Worm (Caenorhabditis elegans): ENCODE data around the gene cubn-1.

cubn-1 gene

DNA sequence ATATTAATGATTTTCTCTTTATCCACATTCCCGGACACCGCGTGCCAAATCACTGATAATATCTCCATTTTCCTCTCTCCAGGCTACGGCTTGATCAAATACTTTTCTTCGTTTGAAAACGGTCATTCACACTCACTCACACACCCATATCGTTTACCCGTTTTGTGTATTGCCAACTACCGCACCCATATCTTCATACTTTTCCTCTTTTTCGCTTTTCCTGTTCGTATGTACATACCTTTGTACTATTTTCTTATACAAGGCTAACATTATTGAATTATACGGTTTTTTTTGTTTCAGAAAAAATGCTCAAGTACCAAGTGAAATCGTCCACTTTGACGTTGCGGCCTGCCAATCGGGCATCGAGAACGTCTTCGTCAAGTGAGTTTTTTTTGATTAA is 56.8 kb downstream of the cubn-1 start, which contains the start of gene W05B10.4:
TSS of gene W05B10.4 (plus strand) at position 301 of the 400 bp plus-strand sequence.
- no peak for TF ChIP-seq nhr-28 (tag; optimal IDR thresholded peaks at IDR 0.05)
- TF ChIP-seq aly-2 (tag; optimal IDR thresholded peaks at IDR 0.05) = no peak
- TF ChIP-seq nhr-11 (tag; optimal IDR thresholded peaks at IDR 0.05) = no peak
- TF ChIP-seq skn-1 (tag; optimal IDR thresholded peaks at IDR 0.05) = no peak

DNA sequence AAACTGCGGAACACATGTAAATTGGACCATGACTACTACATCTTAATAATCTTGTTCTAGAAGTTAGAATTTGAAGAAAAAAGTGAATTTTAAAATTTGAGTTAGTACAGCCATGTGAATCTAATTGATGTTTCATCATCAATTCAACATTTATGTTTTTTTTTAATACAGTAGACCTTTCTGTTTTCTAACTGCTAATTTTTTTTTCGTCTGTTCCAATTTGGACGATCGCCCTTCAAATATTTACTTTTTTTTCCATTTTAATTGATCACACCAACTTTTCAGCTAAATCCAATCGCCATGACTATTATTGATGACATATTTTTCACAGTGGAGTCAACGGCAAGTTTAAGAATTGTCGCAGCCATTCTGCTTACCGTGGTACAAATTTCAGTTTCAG is 59.5 kb downstream of the cubn-1 start, which contains the start of gene srx-116:
TSS of gene srx-116 (plus strand) at position 301 of the 400 bp plus-strand sequence.
- TF ChIP-seq tbx-2 (tag; optimal IDR thresholded peaks at IDR 0.05) = no peak
- no peak for TF ChIP-seq nhr-77 (tag; optimal IDR thresholded peaks at IDR 0.05)
- no peak for TF ChIP-seq R02D3.7 (tag; optimal IDR thresholded peaks at IDR 0.05)
- no peak for TF ChIP-seq nhr-12 (tag; optimal IDR thresholded peaks at IDR 0.05)
- no peak for TF ChIP-seq unc-62 (GFP tag; optimal IDR thresholded peaks at IDR 0.05)
- TF ChIP-seq mdl-1 (tag; optimal IDR thresholded peaks at IDR 0.05) = no peak
- TF ChIP-seq fos-1 (tag; optimal IDR thresholded peaks at IDR 0.05) = no peak
- TF ChIP-seq zag-1 (tag; optimal IDR thresholded peaks at IDR 0.05) = no peak
- TF ChIP-seq ama-1 (optimal IDR thresholded peaks at IDR 0.05) = no peak
- no peak for TF ChIP-seq egl-5 (tag; optimal IDR thresholded peaks at IDR 0.05)

DNA sequence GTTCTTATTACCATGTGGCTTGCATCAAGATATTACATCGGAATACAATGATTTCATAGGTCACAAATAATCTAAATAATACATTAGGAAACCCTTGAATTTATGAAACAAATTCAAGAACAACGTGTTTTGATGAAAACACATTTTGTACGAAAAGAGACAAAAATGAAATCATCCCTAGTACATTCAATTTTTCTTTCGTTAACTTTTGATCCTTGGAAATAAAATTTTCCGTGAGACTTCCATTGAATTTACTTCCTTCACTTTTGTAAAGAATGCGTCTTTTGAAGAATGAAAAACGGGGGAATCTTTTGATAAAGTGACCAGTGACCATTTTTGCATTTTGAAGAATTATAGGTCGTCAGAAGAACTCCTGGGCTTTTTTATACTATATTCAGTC is 62.6 kb downstream of the cubn-1 start:
- TF ChIP-seq fkh-10 (GFP tag; optimal IDR thresholded peaks at IDR 0.05) = peak; percentile 81
- no peak for TF ChIP-seq hmg-11 (tag; optimal IDR thresholded peaks at IDR 0.05)

DNA sequence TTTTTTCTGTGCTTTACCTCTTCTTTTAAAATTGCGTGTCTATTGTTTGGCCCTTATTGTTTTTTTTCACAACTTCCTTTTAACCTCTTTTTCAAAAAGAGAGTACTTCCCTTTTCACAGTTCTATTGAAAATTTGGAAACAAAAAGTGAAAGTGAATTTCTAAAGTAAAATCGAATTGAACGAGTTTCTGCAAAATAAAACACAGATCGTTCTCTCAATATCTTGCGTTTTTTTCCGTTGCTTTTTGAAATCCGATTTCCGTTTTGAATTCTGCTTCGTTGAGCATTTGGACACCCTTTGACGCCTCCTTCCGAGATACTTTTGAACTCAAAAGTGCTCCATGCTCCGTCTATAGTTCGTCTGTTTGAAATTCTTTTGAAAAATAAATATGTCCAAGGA is 65.2 kb downstream of the cubn-1 start:
- TF ChIP-seq sea-2 (GFP tag; optimal IDR thresholded peaks at IDR 0.05) (no peak), fkh-10 (GFP tag; optimal IDR thresholded peaks at IDR 0.05) (peak; percentile 57)
